Worm (Caenorhabditis elegans): ENCODE measurements around the gene F55C9.11.
"Not testable (repeated sequence)": the region's sequence is repeated elsewhere in the genome, so short reads cannot be mapped to it uniquely, and the experiment has no call there.

F55C9.11 gene

DNA sequence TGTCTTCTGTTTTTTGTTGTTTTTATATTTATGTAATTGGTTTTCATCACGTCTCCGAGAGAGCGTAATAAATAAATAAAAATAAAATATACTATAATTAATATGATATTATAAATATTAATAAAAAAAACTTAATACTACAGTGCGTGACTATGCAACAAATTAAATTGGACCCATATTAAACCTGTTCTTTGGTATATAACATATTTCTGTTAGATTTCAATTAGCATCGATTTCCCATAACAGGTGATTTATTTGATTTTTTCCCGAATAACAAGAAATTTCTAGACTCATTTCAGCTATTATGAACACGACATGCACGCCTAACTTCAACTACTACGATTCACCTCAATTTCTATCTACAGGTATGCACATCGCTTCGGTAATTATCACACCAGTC lies 7.6 kb upstream of the F55C9.11 start, which contains the start of gene srh-208:
Gene srh-208, plus strand, starts transcription at position 301 of the 400 bp plus-strand sequence.
- not testable (repeated sequence) for TF ChIP-seq fos-1, jun-1, lin-15B (tag; optimal IDR thresholded peaks at IDR 0.05)

DNA sequence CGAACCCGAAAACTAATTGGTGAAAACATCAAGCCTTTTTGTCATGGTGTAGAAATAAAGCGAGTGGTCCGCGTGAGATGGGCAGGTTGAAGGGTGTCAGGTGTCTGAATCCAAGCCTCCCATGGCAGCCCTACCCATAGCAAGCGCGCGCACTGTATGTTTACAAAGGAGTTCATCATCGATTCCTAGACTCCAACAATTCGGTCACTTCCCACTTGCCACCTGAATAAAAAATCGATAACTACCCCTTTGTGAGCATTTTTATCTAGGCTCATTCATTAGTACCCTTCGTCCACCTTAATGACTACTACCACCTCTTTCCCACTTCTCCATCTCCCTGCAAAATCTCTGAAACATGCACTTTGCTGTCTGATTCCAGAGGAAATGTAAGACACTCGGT lies 3.5 kb upstream of the F55C9.11 start, which contains the start of gene fbxb-64:
Gene fbxb-64, plus strand, starts transcription at position 301 of the 400 bp plus-strand sequence.
- TF ChIP-seq nhr-28 (tag; optimal IDR thresholded peaks at IDR 0.05) = no peak
- no peak for TF ChIP-seq lin-39 (tag; optimal IDR thresholded peaks at IDR 0.05)
- TF ChIP-seq sea-2 (GFP tag; optimal IDR thresholded peaks at IDR 0.05) = no peak
- no peak for TF ChIP-seq ceh-28 (tag; optimal IDR thresholded peaks at IDR 0.05)
- TF ChIP-seq ama-1 (optimal IDR thresholded peaks at IDR 0.05) = no peak
- no peak for TF ChIP-seq nhr-76 (tag; optimal IDR thresholded peaks at IDR 0.05)
- no peak for TF ChIP-seq mml-1 (tag; optimal IDR thresholded peaks at IDR 0.05)
- TF ChIP-seq nhr-77 (tag; optimal IDR thresholded peaks at IDR 0.05) = no peak
- no peak for TF ChIP-seq fos-1 (tag; optimal IDR thresholded peaks at IDR 0.05)
- no peak for TF ChIP-seq R02D3.7 (tag; optimal IDR thresholded peaks at IDR 0.05)
- no peak for TF ChIP-seq eor-1 (tag; optimal IDR thresholded peaks at IDR 0.05)
- TF ChIP-seq nfya-1 (tag; optimal IDR thresholded peaks at IDR 0.05; ENCODE audit: insufficient read depth) = no peak
- no peak for TF ChIP-seq elt-2 (tag; optimal IDR thresholded peaks at IDR 0.05)
- no peak for TF ChIP-seq ztf-4 (tag; optimal IDR thresholded peaks at IDR 0.05)

DNA sequence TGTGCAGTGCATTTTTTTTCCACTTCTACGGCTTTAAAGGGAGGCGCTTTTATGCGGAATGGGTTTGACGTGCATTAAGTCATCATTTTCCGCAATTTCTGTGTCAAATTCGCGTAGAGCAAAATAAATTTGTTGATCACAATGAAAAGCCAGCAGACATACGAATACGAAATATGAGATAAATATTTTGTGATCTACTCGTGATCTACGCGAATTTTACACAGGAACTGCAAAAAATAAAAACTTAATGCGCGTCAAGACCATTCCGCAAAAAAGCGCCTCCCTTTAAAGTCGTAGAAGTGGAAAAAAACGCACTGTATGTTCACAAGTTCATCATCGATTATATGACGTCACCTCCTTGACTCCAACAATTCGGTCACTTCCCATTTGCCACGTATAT lies 1.9 kb upstream of the F55C9.11 start, which contains the start of gene C43D7.8:
Gene C43D7.8, minus strand, starts transcription at position 101 of the 400 bp plus-strand sequence.
- TF ChIP-seq nhr-67 (tag; optimal IDR thresholded peaks at IDR 0.05) (no peak), ztf-4 (tag; optimal IDR thresholded peaks at IDR 0.05) (no peak), zag-1 (tag; optimal IDR thresholded peaks at IDR 0.05) (no peak), pha-4 (tag; optimal IDR thresholded peaks at IDR 0.05) (no peak), eor-1 (tag; optimal IDR thresholded peaks at IDR 0.05) (no peak), nfya-1 (tag; optimal IDR thresholded peaks at IDR 0.05; ENCODE audit: insufficient read depth) (no peak), nhr-76 (tag; optimal IDR thresholded peaks at IDR 0.05) (no peak), aly-2 (tag; optimal IDR thresholded peaks at IDR 0.05) (no peak), R02D3.7 (tag; optimal IDR thresholded peaks at IDR 0.05) (no peak)

DNA sequence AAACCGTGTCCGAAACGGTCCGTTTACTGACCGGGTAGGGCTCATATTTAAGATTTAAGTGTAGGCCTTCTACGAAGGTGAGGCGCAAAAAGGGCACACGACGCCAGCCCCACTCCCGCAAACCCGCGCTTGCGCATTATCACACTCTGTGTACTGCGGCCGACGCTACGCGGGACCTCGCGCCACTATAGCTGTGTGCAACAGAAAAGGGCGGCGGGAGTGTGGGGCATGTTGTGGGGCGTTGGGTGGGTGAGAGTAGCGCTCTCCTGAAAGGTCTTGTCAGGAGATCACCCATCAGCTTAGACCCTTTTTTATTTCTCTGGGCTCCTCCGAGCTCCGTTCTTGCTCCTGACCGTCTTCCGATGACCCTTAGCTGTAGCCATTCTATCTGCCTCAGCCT lies 1.4 kb downstream of the F55C9.11 start:
- no peak for TF ChIP-seq eor-1 (tag; optimal IDR thresholded peaks at IDR 0.05)
- no peak for TF ChIP-seq elt-1 (tag; optimal IDR thresholded peaks at IDR 0.05)
- no peak for TF ChIP-seq skn-1 (tag; optimal IDR thresholded peaks at IDR 0.05)
- TF ChIP-seq ceh-16 (tag; optimal IDR thresholded peaks at IDR 0.05) = no peak
- no peak for TF ChIP-seq ceh-28 (tag; optimal IDR thresholded peaks at IDR 0.05)
- no peak for TF ChIP-seq fkh-2 (tag; optimal IDR thresholded peaks at IDR 0.05)
- TF ChIP-seq nhr-11 (tag; optimal IDR thresholded peaks at IDR 0.05) = no peak
- TF ChIP-seq nhr-237 (tag; optimal IDR thresholded peaks at IDR 0.05) = no peak

DNA sequence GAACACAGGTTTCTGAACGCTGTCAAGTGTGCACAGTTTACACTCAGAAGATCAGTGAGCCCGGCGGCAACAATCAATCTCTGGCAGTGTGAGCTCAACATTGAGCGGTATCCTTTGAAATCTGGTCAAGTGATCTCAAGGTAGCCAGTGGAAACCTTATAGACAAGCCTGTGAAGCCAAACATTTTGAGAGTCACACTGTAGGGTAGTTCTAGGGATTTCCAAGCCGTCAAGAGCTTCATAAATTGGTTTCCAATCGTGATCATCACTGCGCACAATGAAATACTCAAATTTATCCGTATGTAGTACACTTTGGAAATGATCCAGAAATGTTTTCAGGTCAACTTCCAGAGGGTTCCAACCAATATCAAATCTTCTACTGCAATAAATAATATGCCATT lies 2.6 kb downstream of the F55C9.11 start, which contains the start of gene F55C9.15:
Gene F55C9.15, minus strand, starts transcription at position 101 of the 400 bp plus-strand sequence.
- no peak for TF ChIP-seq fkh-2 (tag; optimal IDR thresholded peaks at IDR 0.05)
- TF ChIP-seq lin-39 (tag; optimal IDR thresholded peaks at IDR 0.05) = no peak
- no peak for TF ChIP-seq nhr-25 (tag; optimal IDR thresholded peaks at IDR 0.05)
- no peak for TF ChIP-seq jun-1 (tag; optimal IDR thresholded peaks at IDR 0.05)
- TF ChIP-seq nhr-237 (tag; optimal IDR thresholded peaks at IDR 0.05) = no peak
- no peak for TF ChIP-seq mml-1 (tag; optimal IDR thresholded peaks at IDR 0.05)
- no peak for TF ChIP-seq lsy-12 (tag; optimal IDR thresholded peaks at IDR 0.05)
- no peak for TF ChIP-seq ztf-11 (tag; optimal IDR thresholded peaks at IDR 0.05)
- no peak for TF ChIP-seq pha-4 (tag; optimal IDR thresholded peaks at IDR 0.05)
- TF ChIP-seq nhr-23 (tag; optimal IDR thresholded peaks at IDR 0.05) = no peak
- TF ChIP-seq daf-12 (tag; optimal IDR thresholded peaks at IDR 0.05) = no peak
- TF ChIP-seq ceh-9 (tag; optimal IDR thresholded peaks at IDR 0.05) = no peak
- TF ChIP-seq sea-2 (GFP tag; optimal IDR thresholded peaks at IDR 0.05) = no peak
- TF ChIP-seq nfya-1 (tag; optimal IDR thresholded peaks at IDR 0.05; ENCODE audit: insufficient read depth) = no peak
- TF ChIP-seq hmg-11 (tag; optimal IDR thresholded peaks at IDR 0.05) = no peak
